Worm (Caenorhabditis elegans) whole organism, young adult: ENCODE measurements around the gene K09H11.11.

Experiments used
- B0261.1 ChIP-seq: sonication (generic microtip); optimal IDR thresholded peaks from 2 replicates; lab custom pipeline; 2016; ENCODE audit warnings: mild to moderate bottlenecking, missing genetic modification characterization, moderate library complexity, missing compliant biosample characterization
- F10E7.11 ChIP-seq: sonication (generic microtip); optimal IDR thresholded peaks from 2 replicates; lab custom pipeline; 2017; ENCODE audit warnings: mild to moderate bottlenecking, missing genetic modification characterization, moderate library complexity, missing compliant biosample characterization
- F23B12.7 ChIP-seq: sonication (generic microtip); optimal IDR thresholded peaks from 2 replicates; lab custom pipeline; 2017; ENCODE audit warnings: missing genetic modification characterization, mild to moderate bottlenecking, missing compliant biosample characterization, antibody characterized with exemption, moderate library complexity; ENCODE audit not compliant: insufficient read depth
- F33H1.4 ChIP-seq: fragments of 200-800 bp; sonication (Bioruptor generic); IDR thresholded peaks from 2 replicates; pipeline ENCODE4 v1.3.6; 2022; ENCODE audit warnings: missing genetic modification reagents, missing genetic modification characterization, missing compliant biosample characterization
- F37B4.10 ChIP-seq: fragments of 200-800 bp; sonication (Bioruptor generic); IDR thresholded peaks from 2 replicates; pipeline ENCODE4 v1.3.6; 2022; ENCODE audit warnings: missing genetic modification characterization, missing compliant biosample characterization
- F49E8.2 ChIP-seq: sonication (generic microtip); optimal IDR thresholded peaks from 3 replicates; lab custom pipeline; 2017; ENCODE audit warnings: missing genetic modification characterization, mild to moderate bottlenecking, missing compliant biosample characterization, antibody characterized with exemption, moderate library complexity; ENCODE audit not compliant: insufficient read depth
- F55B11.4 ChIP-seq: sonication (generic microtip); optimal IDR thresholded peaks from 2 replicates; lab custom pipeline; 2016; ENCODE audit warnings: missing compliant biosample characterization, missing genetic modification characterization, borderline replicate concordance; ENCODE audit not compliant: insufficient read depth
- K11D2.4 ChIP-seq: fragments of 200-800 bp; sonication (Bioruptor generic); IDR thresholded peaks from 2 replicates; pipeline ENCODE4 v1.3.6; 2022; ENCODE audit warnings: missing genetic modification reagents, missing genetic modification characterization, missing compliant biosample characterization
- K12H6.12 ChIP-seq: fragments of 200-800 bp; sonication (Bioruptor generic); optimal IDR thresholded peaks from 2 replicates; lab custom pipeline; 2018; ENCODE audit warnings: mild to moderate bottlenecking, missing genetic modification characterization, missing compliant biosample characterization
- T26A5.8 ChIP-seq: sonication (generic microtip); optimal IDR thresholded peaks from 2 replicates; lab custom pipeline; 2016; ENCODE audit warnings: missing genetic modification characterization, missing compliant biosample characterization
- Y56A3A.18 ChIP-seq: fragments of 200-800 bp; sonication (Bioruptor generic); IDR thresholded peaks from 2 replicates; pipeline ENCODE4 v1.3.6; 2022; ENCODE audit warnings: missing genetic modification reagents, missing genetic modification characterization, missing compliant biosample characterization
- aptf-2 ChIP-seq: fragments of 200-800 bp; sonication (Bioruptor generic); conservative IDR thresholded peaks from 2 replicates; pipeline ENCODE4 v1.3.6; 2022; ENCODE audit warnings: missing genetic modification reagents, missing genetic modification characterization, missing compliant biosample characterization
- atf-7 ChIP-seq: sonication (generic microtip); optimal IDR thresholded peaks from 2 replicates; lab custom pipeline; 2017; ENCODE audit warnings: mild to moderate bottlenecking, missing genetic modification characterization, missing compliant biosample characterization
- attf-5 ChIP-seq: fragments of 200-800 bp; sonication (Bioruptor generic); optimal IDR thresholded peaks from 2 replicates; lab custom pipeline; 2018; ENCODE audit warnings: mild to moderate bottlenecking, missing genetic modification characterization, missing compliant biosample characterization
- bed-2 ChIP-seq: fragments of 200-800 bp; sonication (Bioruptor generic); IDR thresholded peaks from 2 replicates; pipeline ENCODE4 v1.3.6; 2022; ENCODE audit warnings: missing genetic modification reagents, missing genetic modification characterization, missing compliant biosample characterization
- ceh-100 ChIP-seq: fragments of 200-800 bp; sonication (Bioruptor generic); IDR thresholded peaks from 2 replicates; pipeline ENCODE4 v1.3.6; 2022; ENCODE audit warnings: missing genetic modification reagents, missing genetic modification characterization, missing compliant biosample characterization
- ceh-27 ChIP-seq: fragments of 200-800 bp; sonication (Bioruptor generic); optimal IDR thresholded peaks from 2 replicates; lab custom pipeline; 2018; ENCODE audit warnings: mild to moderate bottlenecking, missing genetic modification characterization, moderate library complexity, missing compliant biosample characterization
- chd-7 ChIP-seq: sonication (generic microtip); optimal IDR thresholded peaks from 2 replicates; lab custom pipeline; 2016; ENCODE audit warnings: mild to moderate bottlenecking, missing genetic modification characterization, moderate library complexity, missing compliant biosample characterization
- dpff-1 ChIP-seq: sonication (generic microtip); optimal IDR thresholded peaks from 2 replicates; lab custom pipeline; 2017; ENCODE audit warnings: mild to moderate bottlenecking, missing genetic modification characterization, missing compliant biosample characterization
- hlh-12 ChIP-seq: sonication (generic microtip); optimal IDR thresholded peaks from 2 replicates; lab custom pipeline; 2016; ENCODE audit warnings: missing genetic modification characterization, missing compliant biosample characterization
- hlh-26 ChIP-seq: fragments of 200-800 bp; sonication (Bioruptor generic); conservative IDR thresholded peaks from 2 replicates; pipeline ENCODE4 v1.3.6; 2022; ENCODE audit warnings: missing genetic modification reagents, missing genetic modification characterization, missing compliant biosample characterization
- hmg-1.2 ChIP-seq: fragments of 200-800 bp; sonication (Bioruptor generic); IDR thresholded peaks from 2 replicates; pipeline ENCODE4 v1.3.6; 2022; ENCODE audit warnings: missing genetic modification reagents, missing genetic modification characterization, missing compliant biosample characterization
- lag-1 ChIP-seq: fragments of 200-800 bp; sonication (Bioruptor generic); IDR thresholded peaks from 2 replicates; pipeline ENCODE4 v1.3.6; 2022; ENCODE audit warnings: missing genetic modification reagents, missing genetic modification characterization, missing compliant biosample characterization
- lin-35 ChIP-seq, 3 experiments: fragments of 150-350 bp in 2 of 3; sonication (generic microtip) in 1 of 3; optimal IDR thresholded peaks; 2 replicates each; lab custom pipeline; 2014 to 2018; ENCODE audit warnings: missing biosample characterization in 3 of 3, missing genetic modification characterization in 3 of 3, missing genetic modification reagents in 3 of 3
- lin-40 ChIP-seq: sonication (generic microtip); optimal IDR thresholded peaks from 2 replicates; lab custom pipeline; 2016; ENCODE audit warnings: missing genetic modification characterization, mild to moderate bottlenecking, missing compliant biosample characterization, missing genotype, missing genetic modification reagents
- lsl-1 ChIP-seq: fragments of 200-800 bp; sonication (Bioruptor generic); optimal IDR thresholded peaks from 2 replicates; lab custom pipeline; 2018; ENCODE audit warnings: mild to moderate bottlenecking, missing genetic modification characterization, moderate library complexity, missing compliant biosample characterization
- lsy-27 ChIP-seq: sonication (generic microtip); optimal IDR thresholded peaks from 2 replicates; lab custom pipeline; 2017; ENCODE audit warnings: missing genetic modification characterization, mild to moderate bottlenecking, missing compliant biosample characterization, antibody characterized with exemption, missing genotype, borderline replicate concordance; ENCODE audit not compliant: insufficient read depth
- madf-6 ChIP-seq: fragments of 200-800 bp; sonication (Bioruptor generic); IDR thresholded peaks from 2 replicates; pipeline ENCODE4 v1.3.6; 2022; ENCODE audit warnings: missing genetic modification reagents, missing genetic modification characterization, missing compliant biosample characterization
- nfya-2 ChIP-seq: fragments of 200-800 bp; sonication (Bioruptor generic); IDR thresholded peaks from 2 replicates; pipeline ENCODE4 v1.3.6; 2022; ENCODE audit warnings: missing genetic modification reagents, missing genetic modification characterization, missing compliant biosample characterization
- nhr-80 ChIP-seq: sonication (generic microtip); optimal IDR thresholded peaks from 2 replicates; lab custom pipeline; 2016; ENCODE audit warnings: missing genetic modification characterization, missing compliant biosample characterization
- pbrm-1 ChIP-seq: fragments of 200-800 bp; sonication (Bioruptor generic); IDR thresholded peaks from 2 replicates; pipeline ENCODE4 v1.3.6; 2022; ENCODE audit warnings: missing genetic modification reagents, missing genetic modification characterization, missing compliant biosample characterization
- pha-4 ChIP-seq: fragments of 150-350 bp; sonication (generic microtip); optimal IDR thresholded peaks from 2 replicates; lab custom pipeline; 2014; ENCODE audit warnings: missing biosample characterization, missing genetic modification reagents, missing genetic modification characterization
- sdz-38 ChIP-seq: sonication (generic microtip); optimal IDR thresholded peaks from 2 replicates; lab custom pipeline; 2016; ENCODE audit warnings: missing genotype, missing genetic modification characterization, missing compliant biosample characterization
- sea-2 ChIP-seq: fragments of 200-800 bp; sonication (Bioruptor generic); IDR thresholded peaks from 2 replicates; pipeline ENCODE4 v1.3.6; 2022; ENCODE audit warnings: missing genetic modification characterization, missing compliant biosample characterization
- somi-1 ChIP-seq: fragments of 200-800 bp; sonication (Bioruptor generic); optimal IDR thresholded peaks from 2 replicates; lab custom pipeline; 2018; ENCODE audit warnings: mild to moderate bottlenecking, missing genetic modification characterization, missing compliant biosample characterization
- tbx-9 ChIP-seq: sonication (generic microtip); optimal IDR thresholded peaks from 2 replicates; lab custom pipeline; 2016; ENCODE audit warnings: borderline replicate concordance, missing genetic modification characterization, inconsistent platforms, missing compliant biosample characterization
- unc-62 ChIP-seq: fragments of 150-350 bp; optimal IDR thresholded peaks from 2 replicates; lab custom pipeline; 2014; ENCODE audit warnings: missing biosample characterization, missing genetic modification reagents, missing genetic modification characterization
- ztf-22 ChIP-seq: fragments of 200-800 bp; sonication (Bioruptor generic); optimal IDR thresholded peaks from 2 replicates; lab custom pipeline; 2018; ENCODE audit warnings: mild to moderate bottlenecking, missing genetic modification characterization, moderate library complexity, missing compliant biosample characterization

The K09H11.11 gene

ce11 chrV:5763787-5764186 is 8.7 kb upstream of the K09H11.11 start, which contains the start of gene pgph-3 (continued):
- TF ChIP-seq ztf-22 (GFP tag; lab: Kevin White, UChicago), result no peak
- peak; percentile 78 for TF ChIP-seq nhr-80 (tag; lab: Kevin White, UChicago)
- TF ChIP-seq hlh-26, result no peak
- TF ChIP-seq atf-7 (tag; lab: Kevin White, UChicago), result peak; percentile 55
- no peak for TF ChIP-seq F49E8.2
- peak; percentile 81 for TF ChIP-seq lin-40 (tag; lab: Kevin White, UChicago)
- TF ChIP-seq pbrm-1, result no peak
- TF ChIP-seq K11D2.4, result no peak; the same call in 1 of the 2 replicates
- TF ChIP-seq T26A5.8 (tag; lab: Kevin White, UChicago), result no peak
- TF ChIP-seq F55B11.4 (tag; lab: Kevin White, UChicago), result no peak
- TF ChIP-seq somi-1 (GFP tag; lab: Kevin White, UChicago), result peak; percentile 40
- TF ChIP-seq ceh-27 (GFP tag; lab: Kevin White, UChicago), result peak; percentile 38
- no peak for TF ChIP-seq F33H1.4 (GFP tag; lab: Robert Waterston, UW)
- TF ChIP-seq unc-62 (GFP tag; lab: Kevin White, UChicago), result no peak
- peak in 1 of 3 experiments; percentile 13 for TF ChIP-seq lin-35 (GFP tag; optimal IDR thresholded peaks at IDR 0.05; lab: Kevin White, UChicago)
- TF ChIP-seq K12H6.12 (tag; lab: Kevin White, UChicago), result no peak
- no peak for TF ChIP-seq pha-4 (tag; lab: Kevin White, UChicago)
- no peak for TF ChIP-seq hlh-12
- TF ChIP-seq chd-7 (tag; lab: Kevin White, UChicago), result no peak
- peak; percentile 68; the same call in 1 of the 2 replicates for TF ChIP-seq hmg-1.2 (GFP tag; lab: Robert Waterston, UW)
- TF ChIP-seq sea-2 (GFP tag; lab: Robert Waterston, UW), result no peak

- no peak for TF ChIP-seq madf-6 (GFP tag; lab: Robert Waterston, UW)
- TF ChIP-seq attf-5 (GFP tag; lab: Kevin White, UChicago), result no peak
- no peak for TF ChIP-seq lsy-27 (tag; lab: Kevin White, UChicago)
- TF ChIP-seq hlh-12, result no peak
- no peak for TF ChIP-seq dpff-1
- TF ChIP-seq F37B4.10 (GFP tag; lab: Robert Waterston, UW), result no peak
- TF ChIP-seq lag-1 (GFP tag; lab: Robert Waterston, UW), result no peak
- no peak for TF ChIP-seq F23B12.7
- TF ChIP-seq T26A5.8 (tag; lab: Kevin White, UChicago), result no peak
- no peak for TF ChIP-seq nhr-80 (tag; lab: Kevin White, UChicago)
- TF ChIP-seq nfya-2, result no peak
- no peak for TF ChIP-seq lsl-1 (GFP tag; lab: Kevin White, UChicago)
- TF ChIP-seq F10E7.11, result no peak
- no peak for TF ChIP-seq B0261.1 (tag; lab: Kevin White, UChicago)
- no peak for TF ChIP-seq Y56A3A.18
- no peak for TF ChIP-seq tbx-9
- no peak for TF ChIP-seq ceh-100 (GFP tag; lab: Robert Waterston, UW)
- no peak for TF ChIP-seq sdz-38 (tag; lab: Kevin White, UChicago)
- no peak for TF ChIP-seq aptf-2 (GFP tag; lab: Robert Waterston, UW)
- TF ChIP-seq bed-2 (GFP tag; lab: Robert Waterston, UW), result no peak
These were observed 5.1 kb upstream of the K09H11.11 start, which contains the start of gene C53A3.1 for ce11 chrV:5760132-5760531. C53A3.1 (minus strand) TSS chrV:5760232.
